Worm (Caenorhabditis elegans): ENCODE results near the gene ZK287.4.

- no peak for TF ChIP-seq sptf-1 (tag; optimal IDR thresholded peaks at IDR 0.05)
- TF ChIP-seq ceh-82 (tag; optimal IDR thresholded peaks at IDR 0.05), result no peak
- TF ChIP-seq jun-1 (tag; optimal IDR thresholded peaks at IDR 0.05), result no peak
- peak; percentile 66 for TF ChIP-seq blmp-1 (tag; optimal IDR thresholded peaks at IDR 0.05)
- peak; percentile 1 for TF ChIP-seq fos-1 (tag; optimal IDR thresholded peaks at IDR 0.05)
- no peak for TF ChIP-seq fkh-10 (GFP tag; optimal IDR thresholded peaks at IDR 0.05)
- TF ChIP-seq unc-62 (GFP tag; optimal IDR thresholded peaks at IDR 0.05), result no peak
- no peak for TF ChIP-seq unc-130 (tag; optimal IDR thresholded peaks at IDR 0.05)
- peak; percentile 30 for TF ChIP-seq nhr-19 (GFP tag; conservative IDR thresholded peaks at IDR 0.05)
- no peak for TF ChIP-seq egl-27 (tag; optimal IDR thresholded peaks at IDR 0.05)
- no peak for TF ChIP-seq ztf-11 (tag; optimal IDR thresholded peaks at IDR 0.05)
- TF ChIP-seq skn-1 (tag; optimal IDR thresholded peaks at IDR 0.05), result no peak
- TF ChIP-seq lin-13 (GFP tag; optimal IDR thresholded peaks at IDR 0.05), result no peak
Measured at ce11 chrV:9633313-9633712, 52.1 kb downstream of the ZK287.4 start, which contains the start of gene col-147.
